Worm (Caenorhabditis elegans) whole organism, L4 larva: Measurements from ENCODE around the gene C32D5.12.
A peak's percentile ranks its signal among the peaks of the same experiment; 100 is the strongest.

Source experiments
- D1046.2 ChIP-seq: fragments of 200-800 bp; sonication (Bioruptor generic); IDR thresholded peaks from 2 replicates; pipeline ENCODE4 v1.3.6; 2022; ENCODE audit warnings: missing genetic modification characterization, missing compliant biosample characterization
- F37D6.2 ChIP-seq: sonication (generic microtip); optimal IDR thresholded peaks from 2 replicates; lab custom pipeline; 2016; ENCODE audit warnings: mild to moderate bottlenecking, missing genetic modification characterization, missing compliant biosample characterization
- F49E8.2 ChIP-seq: sonication (generic microtip); optimal IDR thresholded peaks from 2 replicates; lab custom pipeline; 2016; ENCODE audit warnings: missing compliant biosample characterization, mild to moderate bottlenecking, missing genetic modification characterization, borderline replicate concordance
- Y75B8A.6 ChIP-seq: fragments of 200-800 bp; sonication (Bioruptor generic); IDR thresholded peaks from 2 replicates; pipeline ENCODE4 v1.3.6; 2022; ENCODE audit warnings: missing genetic modification reagents, missing genetic modification characterization, missing compliant biosample characterization
- ZK546.5 ChIP-seq, 2 experiments: sonication (generic microtip); optimal IDR thresholded peaks; 2 replicates each; lab custom pipeline; 2017; ENCODE audit warnings: missing biosample characterization in 2 of 2, missing genetic modification characterization in 2 of 2
- ceh-44 ChIP-seq: fragments of 200-800 bp; sonication (Bioruptor generic); IDR thresholded peaks from 2 replicates; pipeline ENCODE4 v1.3.6; 2022; ENCODE audit warnings: missing genetic modification reagents, missing genetic modification characterization, missing compliant biosample characterization
- ceh-62 ChIP-seq: sonication (generic microtip); optimal IDR thresholded peaks from 2 replicates; lab custom pipeline; 2017; ENCODE audit warnings: missing biosample characterization, missing genetic modification characterization
- ceh-82 ChIP-seq: sonication (generic microtip); optimal IDR thresholded peaks from 2 replicates; lab custom pipeline; 2017; ENCODE audit warnings: missing biosample characterization, missing genetic modification characterization
- cey-2 ChIP-seq: sonication (generic microtip); optimal IDR thresholded peaks from 3 replicates; lab custom pipeline; 2017; ENCODE audit warnings: missing genetic modification characterization, mild to moderate bottlenecking, missing compliant biosample characterization, antibody characterized with exemption, borderline replicate concordance; ENCODE audit not compliant: insufficient read depth
- ctbp-1 ChIP-seq: fragments of 200-800 bp; sonication (Bioruptor generic); IDR thresholded peaks from 2 replicates; pipeline ENCODE4 v1.3.6; 2022; ENCODE audit warnings: missing genetic modification reagents, missing genetic modification characterization, missing compliant biosample characterization
- dmd-6 ChIP-seq: fragments of 200-800 bp; sonication (Bioruptor generic); IDR thresholded peaks from 2 replicates; pipeline ENCODE4 v1.3.6; 2022; ENCODE audit warnings: missing genetic modification reagents, missing genetic modification characterization, missing compliant biosample characterization
- dmd-8 ChIP-seq: fragments of 200-800 bp; sonication (Bioruptor generic); IDR thresholded peaks from 2 replicates; pipeline ENCODE4 v1.3.6; 2022; ENCODE audit warnings: missing genetic modification characterization, missing compliant biosample characterization
- dmd-9 ChIP-seq: fragments of 200-800 bp; sonication (Bioruptor generic); IDR thresholded peaks from 2 replicates; pipeline ENCODE4 v1.3.6; 2022; ENCODE audit warnings: missing genetic modification reagents, missing genetic modification characterization, missing compliant biosample characterization
- duxl-1 ChIP-seq: sonication (generic microtip); optimal IDR thresholded peaks from 2 replicates; lab custom pipeline; 2016; ENCODE audit warnings: mild to moderate bottlenecking, missing genetic modification characterization, moderate library complexity, missing compliant biosample characterization; ENCODE audit not compliant: poor library complexity
- egl-43 ChIP-seq: fragments of 200-800 bp; sonication (Bioruptor generic); IDR thresholded peaks from 2 replicates; pipeline ENCODE4 v1.3.6; 2022; ENCODE audit warnings: missing genetic modification reagents, missing genetic modification characterization, missing compliant biosample characterization
- hif-1 ChIP-seq, 2 experiments: sonication (generic microtip); optimal IDR thresholded peaks; 2 replicates each; lab custom pipeline; 2016 to 2017; ENCODE audit warnings: missing compliant biosample characterization in 2 of 2, missing genetic modification characterization in 2 of 2, missing genetic modification reagents in 2 of 2, missing genotype in 2 of 2, mild to moderate bottlenecking in 1 of 2
- lim-7 ChIP-seq: fragments of 200-800 bp; sonication (Bioruptor generic); IDR thresholded peaks from 2 replicates; pipeline ENCODE4 v1.3.6; 2022; ENCODE audit warnings: missing genetic modification characterization, missing compliant biosample characterization
- lin-1 ChIP-seq: fragments of 200-800 bp; sonication (Bioruptor generic); IDR thresholded peaks from 2 replicates; pipeline ENCODE4 v1.3.6; 2022; ENCODE audit warnings: missing genetic modification reagents, missing genetic modification characterization, missing compliant biosample characterization
- lin-38 ChIP-seq: fragments of 200-800 bp; sonication (Bioruptor generic); IDR thresholded peaks from 2 replicates; pipeline ENCODE4 v1.3.6; 2022; ENCODE audit warnings: missing genetic modification reagents, missing genetic modification characterization, missing compliant biosample characterization
- madf-9 ChIP-seq: fragments of 200-800 bp; sonication (Bioruptor generic); conservative IDR thresholded peaks from 2 replicates; pipeline ENCODE4 v1.3.6; 2022; ENCODE audit warnings: missing genetic modification reagents, missing genetic modification characterization, missing compliant biosample characterization
- mdt-29 ChIP-seq: fragments of 200-800 bp; sonication (Bioruptor generic); IDR thresholded peaks from 2 replicates; pipeline ENCODE4 v1.3.6; 2022; ENCODE audit warnings: missing genetic modification reagents, missing genetic modification characterization, missing compliant biosample characterization
- mep-1 ChIP-seq: fragments of 150-350 bp; sonication (generic microtip); optimal IDR thresholded peaks from 3 replicates; lab custom pipeline; 2014; ENCODE audit warnings: missing biosample characterization, missing genetic modification characterization
- nhr-10 ChIP-seq: fragments of 150-350 bp; optimal IDR thresholded peaks from 2 replicates; lab custom pipeline; 2014; ENCODE audit warnings: missing biosample characterization, missing genetic modification characterization
- nhr-102 ChIP-seq: sonication (generic microtip); optimal IDR thresholded peaks from 2 replicates; lab custom pipeline; 2016; ENCODE audit warnings: mild to moderate bottlenecking, missing genetic modification characterization, moderate library complexity, missing compliant biosample characterization
- nhr-11 ChIP-seq: fragments of 150-350 bp; optimal IDR thresholded peaks from 2 replicates; lab custom pipeline; 2014; ENCODE audit warnings: missing biosample characterization, missing genetic modification characterization
- nhr-111 ChIP-seq: fragments of 200-800 bp; sonication (Bioruptor generic); optimal IDR thresholded peaks from 2 replicates; lab custom pipeline; 2018; ENCODE audit warnings: mild to moderate bottlenecking, missing genetic modification characterization, missing compliant biosample characterization
- nhr-237 ChIP-seq: sonication (generic microtip); optimal IDR thresholded peaks from 2 replicates; lab custom pipeline; 2017; ENCODE audit warnings: missing biosample characterization, missing genetic modification characterization
- nhr-42 ChIP-seq: fragments of 200-800 bp; sonication (Bioruptor generic); IDR thresholded peaks from 2 replicates; pipeline ENCODE4 v1.3.6; 2022; ENCODE audit warnings: missing genetic modification characterization, missing compliant biosample characterization
- nhr-48 ChIP-seq: sonication (generic microtip); optimal IDR thresholded peaks from 2 replicates; lab custom pipeline; 2016; ENCODE audit warnings: mild to moderate bottlenecking, missing genetic modification characterization, missing compliant biosample characterization
- nhr-77 ChIP-seq: fragments of 150-350 bp; optimal IDR thresholded peaks from 2 replicates; lab custom pipeline; 2014; ENCODE audit warnings: missing biosample characterization, missing genetic modification characterization
- pha-4 ChIP-seq, 2 experiments: fragments of 150-350 bp in 1 of 2; fragments of 200-800 bp in 1 of 2; sonication (Bioruptor generic) in 1 of 2; IDR thresholded peaks in 1 of 2; optimal IDR thresholded peaks in 1 of 2; 2 replicates each; pipeline versions ENCODE4 v1.3.6 to Lab custom; 2014 to 2022; ENCODE audit warnings: missing genetic modification characterization in 2 of 2, missing genetic modification reagents in 2 of 2, missing biosample characterization in 1 of 2, missing compliant biosample characterization in 1 of 2
- pqm-1 ChIP-seq: sonication (generic microtip); optimal IDR thresholded peaks from 2 replicates; lab custom pipeline; 2017; ENCODE audit warnings: missing biosample characterization, missing genetic modification characterization
- saeg-2 ChIP-seq: fragments of 200-800 bp; sonication (Bioruptor generic); IDR thresholded peaks from 2 replicates; pipeline ENCODE4 v1.3.6; 2022; ENCODE audit warnings: missing genetic modification reagents, missing genetic modification characterization, missing compliant biosample characterization
- sdz-12 ChIP-seq: fragments of 200-800 bp; sonication (Bioruptor generic); optimal IDR thresholded peaks from 2 replicates; lab custom pipeline; 2018; ENCODE audit warnings: mild to moderate bottlenecking, missing genetic modification characterization, missing compliant biosample characterization
- set-16 ChIP-seq: fragments of 200-800 bp; sonication (Bioruptor generic); IDR thresholded peaks from 2 replicates; pipeline ENCODE4 v1.3.6; 2022; ENCODE audit warnings: missing genetic modification reagents, missing genetic modification characterization, missing compliant biosample characterization
- snpc-4 ChIP-seq: fragments of 150-350 bp; optimal IDR thresholded peaks from 2 replicates; lab custom pipeline; 2014; ENCODE audit warnings: missing biosample characterization, missing genetic modification characterization
- unc-130 ChIP-seq: sonication (generic microtip); optimal IDR thresholded peaks from 2 replicates; lab custom pipeline; 2016; ENCODE audit warnings: missing genetic modification reagents, missing genetic modification characterization, missing compliant biosample characterization
- unc-62 ChIP-seq, 3 experiments: fragments of 150-350 bp in 1 of 3; sonication (generic microtip); optimal IDR thresholded peaks in 2 of 3; peaks in 1 of 3; 1 replicate in 1 of 3; 2 replicates in 2 of 3; lab custom pipeline; 2014 to 2017; ENCODE audit warnings: missing biosample characterization in 3 of 3, missing genetic modification characterization in 3 of 3, missing genetic modification reagents in 3 of 3, missing genotype in 1 of 3
- vab-7 ChIP-seq: fragments of 200-800 bp; sonication (Bioruptor generic); IDR thresholded peaks from 2 replicates; pipeline ENCODE4 v1.3.6; 2022; ENCODE audit warnings: missing genetic modification reagents, missing genetic modification characterization, missing compliant biosample characterization
- zag-1 ChIP-seq: fragments of 150-350 bp; optimal IDR thresholded peaks from 2 replicates; lab custom pipeline; 2014; ENCODE audit warnings: missing biosample characterization, missing genetic modification characterization
- zfp-2 ChIP-seq: sonication (generic microtip); optimal IDR thresholded peaks from 2 replicates; lab custom pipeline; 2016; ENCODE audit warnings: mild to moderate bottlenecking, missing genetic modification characterization, missing compliant biosample characterization
- zfp-3 ChIP-seq: fragments of 200-800 bp; sonication (Bioruptor generic); conservative IDR thresholded peaks from 2 replicates; pipeline ENCODE4 v1.3.6; 2022; ENCODE audit warnings: missing genetic modification reagents, missing genetic modification characterization, missing compliant biosample characterization
- zip-2 ChIP-seq: fragments of 150-350 bp; optimal IDR thresholded peaks from 2 replicates; lab custom pipeline; 2014; ENCODE audit warnings: missing biosample characterization, missing genetic modification characterization
- ztf-7 ChIP-seq: fragments of 150-350 bp; optimal IDR thresholded peaks from 2 replicates; lab custom pipeline; 2014; ENCODE audit warnings: missing biosample characterization, missing genetic modification characterization

C32D5.12 gene

ce11 chrII:6370110-6370509 is 11.3 kb upstream of the C32D5.12 start (continued):
- no peak for TF ChIP-seq Y75B8A.6 (GFP tag; lab: Robert Waterston, UW)
- TF ChIP-seq dmd-8 = no peak
- peak; percentile 80 for TF ChIP-seq dmd-6
- TF ChIP-seq ZK546.5 (tag; optimal IDR thresholded peaks at IDR 0.05; lab: Kevin White, UChicago) = no peak
- TF ChIP-seq zag-1 = no peak
- peak; percentile 20 for TF ChIP-seq nhr-102 (tag; lab: Kevin White, UChicago)
- TF ChIP-seq nhr-42 (GFP tag; lab: Robert Waterston, UW) = no peak
- TF ChIP-seq cey-2 (tag; lab: Kevin White, UChicago) = no peak
- no peak for TF ChIP-seq nhr-111 (GFP tag; lab: Kevin White, UChicago)
- peak; percentile 39; the same call in 1 of the 2 replicates for TF ChIP-seq madf-9
- no peak for TF ChIP-seq zfp-3
- peak; percentile 63 for TF ChIP-seq unc-130 (GFP tag; lab: Kevin White, UChicago)
- no peak for TF ChIP-seq ceh-44 (GFP tag; lab: Robert Waterston, UW)
- no peak for TF ChIP-seq nhr-237 (tag; lab: Kevin White, UChicago)
- TF ChIP-seq ceh-82 = no peak

- no peak for TF ChIP-seq sdz-12
- TF ChIP-seq ztf-7 (tag; lab: Kevin White, UChicago) = peak; percentile 63
These were observed 7.9 kb upstream of the C32D5.12 start, which contains the start of gene ctsa-4.1 for ce11 chrII:6366696-6367095. ctsa-4.1 (plus strand) TSS chrII:6366996.

- TF ChIP-seq dmd-9 (no peak), egl-43 (no peak), lin-38 (GFP tag; lab: Robert Waterston, UW) (peak; percentile 64), unc-130 (GFP tag; lab: Kevin White, UChicago) (peak; percentile 87), dmd-6 (no peak)
- TF ChIP-seq, all 104 proteins: peak for 2
These were observed 6.5 kb upstream of the C32D5.12 start, which contains the start of the genes ani-2 and clec-88 for ce11 chrII:6365237-6365815. ani-2 (minus strand) TSS chrII:6365367. clec-88 (plus strand) TSS chrII:6365722.

ce11 chrII:6360822-6361221 is 2.0 kb upstream of the C32D5.12 start, which contains the start of gene K10B2.4:
K10B2.4 (minus strand) TSS chrII:6360959.
- TF ChIP-seq hif-1 (tag; optimal IDR thresholded peaks at IDR 0.05; lab: Kevin White, UChicago) (peak in 1 of 2 experiments; percentile 8), ceh-62 (tag; lab: Kevin White, UChicago) (no peak), nhr-102 (tag; lab: Kevin White, UChicago) (no peak), nhr-77 (no peak), zfp-2 (tag; lab: Kevin White, UChicago) (no peak), mep-1 (tag; lab: Kevin White, UChicago) (peak; percentile 87), D1046.2 (no peak), ZK546.5 (tag; optimal IDR thresholded peaks at IDR 0.05; lab: Kevin White, UChicago) (no peak), set-16 (GFP tag; lab: Robert Waterston, UW) (no peak), pqm-1 (tag; lab: Kevin White, UChicago) (no peak), nhr-48 (no peak), Y75B8A.6 (GFP tag; lab: Robert Waterston, UW) (no peak), dmd-9 (no peak), saeg-2 (GFP tag; lab: Robert Waterston, UW) (no peak), ctbp-1 (no peak), egl-43 (no peak), pha-4 (GFP tag; IDR thresholded peaks at IDR 0.05; lab: Robert Waterston, UW) (no peak), pha-4 (tag; optimal IDR thresholded peaks at IDR 0.05; lab: Kevin White, UChicago) (peak; percentile 39), snpc-4 (tag; lab: Kevin White, UChicago) (no peak), zag-1 (no peak), duxl-1 (tag; lab: Kevin White, UChicago) (no peak), lim-7 (GFP tag; lab: Robert Waterston, UW) (no peak), F37D6.2 (tag; lab: Kevin White, UChicago) (no peak), vab-7 (GFP tag; lab: Robert Waterston, UW) (no peak), F49E8.2 (tag; lab: Kevin White, UChicago) (no peak), madf-9 (no peak), nhr-11 (peak; percentile 8), unc-62 (GFP tag; optimal IDR thresholded peaks at IDR 0.05 in 1 of 2; lab: Kevin White, UChicago) (no peak), unc-62 (tag; optimal IDR thresholded peaks at IDR 0.05; lab: Kevin White, UChicago) (no peak), lin-1 (GFP tag; lab: Robert Waterston, UW) (no peak), nhr-10 (no peak), zip-2 (tag; lab: Kevin White, UChicago) (no peak), mdt-29 (no peak)
